Worm (Caenorhabditis elegans): Measurements from ENCODE around the gene sna-2.

sna-2 gene

ce11 chrIV:9798307-9798706, 20.9 kb upstream of the sna-2 start:
- TF ChIP-seq mdl-1 (tag; optimal IDR thresholded peaks at IDR 0.05), result no peak
- peak; percentile 23 for TF ChIP-seq elt-2 (tag; optimal IDR thresholded peaks at IDR 0.05)

- TF ChIP-seq ztf-4 (tag; optimal IDR thresholded peaks at IDR 0.05), result no peak
- no peak for TF ChIP-seq elt-1 (tag; optimal IDR thresholded peaks at IDR 0.05)
- TF ChIP-seq nhr-12 (tag; optimal IDR thresholded peaks at IDR 0.05), result no peak
- no peak for TF ChIP-seq daf-12 (tag; optimal IDR thresholded peaks at IDR 0.05)
- no peak for TF ChIP-seq R02D3.7 (tag; optimal IDR thresholded peaks at IDR 0.05)
- no peak for TF ChIP-seq nhr-76 (tag; optimal IDR thresholded peaks at IDR 0.05)
- no peak for TF ChIP-seq nhr-237 (tag; optimal IDR thresholded peaks at IDR 0.05)
- no peak for TF ChIP-seq mml-1 (tag; optimal IDR thresholded peaks at IDR 0.05)
- no peak for TF ChIP-seq lsy-12 (tag; optimal IDR thresholded peaks at IDR 0.05)
- TF ChIP-seq ZK546.5 (tag; optimal IDR thresholded peaks at IDR 0.05), result no peak
- no peak for TF ChIP-seq fkh-10 (GFP tag; optimal IDR thresholded peaks at IDR 0.05)
- TF ChIP-seq nhr-28 (tag; optimal IDR thresholded peaks at IDR 0.05), result no peak
- TF ChIP-seq nhr-43 (tag; optimal IDR thresholded peaks at IDR 0.05; ENCODE audit: poor library complexity, severe bottlenecking), result peak; percentile 2
- no peak for TF ChIP-seq ceh-16 (tag; optimal IDR thresholded peaks at IDR 0.05)
- TF ChIP-seq egl-5 (tag; optimal IDR thresholded peaks at IDR 0.05), result no peak
- peak; percentile 20 for TF ChIP-seq lin-15B (tag; optimal IDR thresholded peaks at IDR 0.05)
- no peak for TF ChIP-seq jun-1 (tag; optimal IDR thresholded peaks at IDR 0.05)
- TF ChIP-seq snpc-4 (tag; optimal IDR thresholded peaks at IDR 0.05), result no peak
- TF ChIP-seq pqm-1 (tag; optimal IDR thresholded peaks at IDR 0.05), result peak; percentile 59
- peak; percentile 69 for TF ChIP-seq elt-2 (tag; optimal IDR thresholded peaks at IDR 0.05)
Measured at ce11 chrIV:9797304-9798003, 20.0 kb upstream of the sna-2 start, which contains the start of gene T13F2.2. Gene T13F2.2 (minus strand): TSS chrIV:9797354.

- TF ChIP-seq nhr-11 (tag; optimal IDR thresholded peaks at IDR 0.05) (no peak), ama-1 (optimal IDR thresholded peaks at IDR 0.05) (no peak), elt-2 (tag; optimal IDR thresholded peaks at IDR 0.05) (no peak), nhr-77 (tag; optimal IDR thresholded peaks at IDR 0.05) (no peak), unc-39 (tag; optimal IDR thresholded peaks at IDR 0.05) (no peak), pqm-1 (tag; optimal IDR thresholded peaks at IDR 0.05) (no peak), nhr-67 (tag; optimal IDR thresholded peaks at IDR 0.05) (no peak), ceh-9 (tag; optimal IDR thresholded peaks at IDR 0.05) (no peak), fkh-10 (GFP tag; optimal IDR thresholded peaks at IDR 0.05) (no peak)
Measured at ce11 chrIV:9796494-9796893, 19.1 kb upstream of the sna-2 start, which contains the start of gene pis-1. Gene pis-1 (minus strand): TSS chrIV:9796594.

ce11 chrIV:9795250-9795649, 17.8 kb upstream of the sna-2 start:
- TF ChIP-seq nfya-1 (tag; optimal IDR thresholded peaks at IDR 0.05; ENCODE audit: insufficient read depth) (no peak), snpc-4 (tag; optimal IDR thresholded peaks at IDR 0.05) (no peak), lin-15B (tag; optimal IDR thresholded peaks at IDR 0.05) (no peak), ZK546.5 (tag; optimal IDR thresholded peaks at IDR 0.05) (no peak), R02D3.7 (tag; optimal IDR thresholded peaks at IDR 0.05) (no peak), nhr-76 (tag; optimal IDR thresholded peaks at IDR 0.05) (no peak), sea-2 (GFP tag; optimal IDR thresholded peaks at IDR 0.05) (no peak), ceh-9 (tag; optimal IDR thresholded peaks at IDR 0.05) (no peak), tbx-2 (tag; optimal IDR thresholded peaks at IDR 0.05) (no peak), ceh-82 (tag; optimal IDR thresholded peaks at IDR 0.05) (no peak)

- TF ChIP-seq lin-39 (tag; optimal IDR thresholded peaks at IDR 0.05), result peak; percentile 60
- TF ChIP-seq nhr-25 (tag; optimal IDR thresholded peaks at IDR 0.05), result peak; percentile 36
- no peak for TF ChIP-seq ztf-11 (tag; optimal IDR thresholded peaks at IDR 0.05)
- peak; percentile 68 for TF ChIP-seq unc-62 (GFP tag; optimal IDR thresholded peaks at IDR 0.05)
- TF ChIP-seq mml-1 (tag; optimal IDR thresholded peaks at IDR 0.05), result no peak
Measured at ce11 chrIV:9790708-9791107, 13.3 kb upstream of the sna-2 start.

All from whole organism, L3 larva.